Worm (Caenorhabditis elegans) whole organism, L2 larva: ENCODE measurements around the gene T22D1.8.

Experiments used
- C34F6.9 ChIP-seq: fragments of 150-350 bp; optimal IDR thresholded peaks from 2 replicates; lab custom pipeline; 2014; ENCODE audit warnings: missing biosample characterization, missing genetic modification characterization
- F13H6.1 ChIP-seq: sonication (generic microtip); optimal IDR thresholded peaks from 2 replicates; lab custom pipeline; 2016; ENCODE audit warnings: missing genetic modification characterization, missing compliant biosample characterization
- R02D3.7 ChIP-seq: fragments of 150-350 bp; optimal IDR thresholded peaks from 2 replicates; lab custom pipeline; 2014; ENCODE audit warnings: missing biosample characterization, missing genetic modification characterization
- Y55F3AM.14 ChIP-seq: fragments of 200-800 bp; sonication (Bioruptor generic); optimal IDR thresholded peaks from 2 replicates; lab custom pipeline; 2018; ENCODE audit warnings: mild to moderate bottlenecking, missing genetic modification characterization, missing compliant biosample characterization
- ZK546.5 ChIP-seq: sonication (generic microtip); optimal IDR thresholded peaks from 2 replicates; lab custom pipeline; 2017; ENCODE audit warnings: missing biosample characterization, missing genetic modification characterization
- alr-1 ChIP-seq: fragments of 150-350 bp; optimal IDR thresholded peaks from 2 replicates; lab custom pipeline; 2014; ENCODE audit warnings: missing biosample characterization, missing genetic modification characterization
- ama-1 ChIP-seq: fragments of 150-350 bp; optimal IDR thresholded peaks from 2 replicates; lab custom pipeline; 2018; ENCODE audit warnings: inconsistent platforms
- blmp-1 ChIP-seq: sonication (generic microtip); optimal IDR thresholded peaks from 2 replicates; lab custom pipeline; 2017; ENCODE audit warnings: missing genetic modification characterization, mild to moderate bottlenecking, missing compliant biosample characterization, antibody characterized with exemption, moderate library complexity; ENCODE audit not compliant: insufficient read depth
- ceh-16 ChIP-seq: fragments of 150-350 bp; optimal IDR thresholded peaks from 2 replicates; lab custom pipeline; 2014; ENCODE audit warnings: missing biosample characterization, missing genetic modification characterization
- ceh-82 ChIP-seq: fragments of 150-350 bp; optimal IDR thresholded peaks from 2 replicates; lab custom pipeline; 2014; ENCODE audit warnings: missing biosample characterization, missing genetic modification characterization
- crh-2 ChIP-seq: sonication (generic microtip); optimal IDR thresholded peaks from 2 replicates; lab custom pipeline; 2017; ENCODE audit warnings: missing biosample characterization, missing genetic modification characterization
- dmd-4 ChIP-seq: sonication (generic microtip); optimal IDR thresholded peaks from 2 replicates; lab custom pipeline; 2017; ENCODE audit warnings: missing biosample characterization, missing genetic modification characterization
- egl-27 ChIP-seq: sonication (generic microtip); optimal IDR thresholded peaks from 3 replicates; lab custom pipeline; 2017; ENCODE audit warnings: missing biosample characterization, missing genetic modification reagents, missing genetic modification characterization
- elt-1 ChIP-seq: fragments of 150-350 bp; optimal IDR thresholded peaks from 2 replicates; lab custom pipeline; 2014; ENCODE audit warnings: missing biosample characterization, missing genetic modification characterization
- elt-3 ChIP-seq: sonication (generic microtip); optimal IDR thresholded peaks from 2 replicates; lab custom pipeline; 2017; ENCODE audit warnings: missing biosample characterization, missing genetic modification characterization
- fos-1 ChIP-seq: fragments of 150-350 bp; optimal IDR thresholded peaks from 2 replicates; lab custom pipeline; 2014; ENCODE audit warnings: missing biosample characterization, missing genetic modification characterization
- gmeb-1 ChIP-seq: fragments of 150-350 bp; optimal IDR thresholded peaks from 2 replicates; lab custom pipeline; 2014; ENCODE audit warnings: missing biosample characterization, missing genetic modification characterization
- lin-11 ChIP-seq: fragments of 150-350 bp; sonication (generic microtip); optimal IDR thresholded peaks from 2 replicates; lab custom pipeline; 2014; ENCODE audit warnings: missing biosample characterization, missing genetic modification characterization, inconsistent platforms, mixed read lengths
- lin-13 ChIP-seq: fragments of 150-350 bp; optimal IDR thresholded peaks from 2 replicates; lab custom pipeline; 2014; ENCODE audit warnings: missing biosample characterization, missing genetic modification reagents, missing genetic modification characterization
- lin-39 ChIP-seq: fragments of 150-350 bp; optimal IDR thresholded peaks from 2 replicates; lab custom pipeline; 2014; ENCODE audit warnings: missing biosample characterization, missing genetic modification reagents, missing genetic modification characterization
- lsy-2 ChIP-seq, 2 experiments: fragments of 150-350 bp in 1 of 2; sonication (generic microtip) in 1 of 2; optimal IDR thresholded peaks; 2 replicates each; lab custom pipeline; 2014 to 2017; ENCODE audit warnings: missing biosample characterization in 2 of 2, missing genetic modification characterization in 2 of 2
- mbf-1 ChIP-seq: sonication (generic microtip); optimal IDR thresholded peaks from 2 replicates; lab custom pipeline; 2017; ENCODE audit warnings: missing biosample characterization, missing genetic modification characterization
- mdl-1 ChIP-seq, 2 experiments: fragments of 150-350 bp in 1 of 2; sonication (generic microtip) in 1 of 2; optimal IDR thresholded peaks; 2 replicates each; lab custom pipeline; 2017; ENCODE audit warnings: missing biosample characterization in 2 of 2, missing genetic modification characterization in 2 of 2
- nhr-10 ChIP-seq: sonication (generic microtip); optimal IDR thresholded peaks from 2 replicates; lab custom pipeline; 2017; ENCODE audit warnings: missing biosample characterization, missing genetic modification characterization
- nhr-11 ChIP-seq: fragments of 150-350 bp; optimal IDR thresholded peaks from 2 replicates; lab custom pipeline; 2014; ENCODE audit warnings: missing biosample characterization, missing genetic modification characterization
- nhr-12 ChIP-seq: fragments of 150-350 bp; optimal IDR thresholded peaks from 2 replicates; lab custom pipeline; 2014; ENCODE audit warnings: missing biosample characterization, missing genetic modification characterization
- nhr-129 ChIP-seq: fragments of 150-350 bp; optimal IDR thresholded peaks from 2 replicates; lab custom pipeline; 2014; ENCODE audit warnings: missing biosample characterization, missing genetic modification characterization
- nhr-23 ChIP-seq: fragments of 150-350 bp; optimal IDR thresholded peaks from 2 replicates; lab custom pipeline; 2014; ENCODE audit warnings: missing biosample characterization, missing genetic modification reagents, missing genetic modification characterization
- nhr-77 ChIP-seq: fragments of 150-350 bp; optimal IDR thresholded peaks from 2 replicates; lab custom pipeline; 2014; ENCODE audit warnings: missing biosample characterization, missing genetic modification characterization
- peb-1 ChIP-seq: fragments of 150-350 bp; optimal IDR thresholded peaks from 2 replicates; lab custom pipeline; 2014; ENCODE audit warnings: missing biosample characterization, missing genetic modification characterization
- sem-4 ChIP-seq: fragments of 150-350 bp; optimal IDR thresholded peaks from 2 replicates; lab custom pipeline; 2014; ENCODE audit warnings: missing biosample characterization, missing genetic modification reagents, missing genetic modification characterization
- skn-1 ChIP-seq: sonication (generic microtip); optimal IDR thresholded peaks from 2 replicates; lab custom pipeline; 2017; ENCODE audit warnings: missing biosample characterization, missing genetic modification characterization
- snpc-4 ChIP-seq: fragments of 150-350 bp; optimal IDR thresholded peaks from 2 replicates; lab custom pipeline; 2014; ENCODE audit warnings: missing biosample characterization, missing genetic modification characterization
- unc-39 ChIP-seq: fragments of 150-350 bp; optimal IDR thresholded peaks from 2 replicates; lab custom pipeline; 2014; ENCODE audit warnings: missing biosample characterization, missing genetic modification characterization
- unc-55 ChIP-seq: fragments of 150-350 bp; sonication (generic microtip); optimal IDR thresholded peaks from 3 replicates; lab custom pipeline; 2014; ENCODE audit warnings: missing biosample characterization, missing genetic modification reagents, missing genetic modification characterization
- zag-1 ChIP-seq: fragments of 150-350 bp; optimal IDR thresholded peaks from 2 replicates; lab custom pipeline; 2014; ENCODE audit warnings: missing biosample characterization, missing genetic modification characterization
- ztf-11 ChIP-seq: sonication (generic microtip); optimal IDR thresholded peaks from 2 replicates; lab custom pipeline; 2017; ENCODE audit warnings: missing biosample characterization, missing genetic modification characterization

The T22D1.8 gene

DNA sequence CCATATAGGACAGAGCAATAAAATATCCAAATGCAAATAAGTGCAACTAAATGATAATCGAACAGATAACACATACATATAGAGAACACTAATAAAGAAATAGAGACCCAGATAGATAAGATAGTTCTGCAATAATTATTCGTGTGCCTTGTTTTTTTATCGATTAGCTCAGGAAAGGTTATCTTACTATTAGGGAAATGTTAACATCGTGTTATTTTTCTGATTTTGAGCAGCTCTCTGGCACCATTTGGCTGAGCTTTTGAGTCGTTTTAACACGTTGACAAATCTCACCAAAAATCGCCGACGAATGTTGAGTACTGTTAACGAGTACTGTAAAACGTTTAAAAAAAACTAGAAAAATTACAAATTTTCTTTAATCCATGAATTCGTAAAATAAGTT lies 22.3 kb upstream of the T22D1.8 start, which contains the start of gene cest-6:
Gene cest-6, minus strand, starts transcription at position 101 of the 400 bp plus-strand sequence.
- TF ChIP-seq nhr-10 (tag; lab: Kevin White, UChicago) (no peak), F13H6.1 (tag; lab: Kevin White, UChicago) (no peak), lin-39 (tag; lab: Kevin White, UChicago) (no peak), gmeb-1 (tag; lab: Kevin White, UChicago) (no peak), ama-1 (no peak), alr-1 (tag; lab: Kevin White, UChicago) (no peak), nhr-23 (tag; lab: Kevin White, UChicago) (no peak), mbf-1 (tag; lab: Kevin White, UChicago) (no peak), nhr-77 (tag; lab: Kevin White, UChicago) (no peak), zag-1 (no peak), unc-39 (tag; lab: Kevin White, UChicago) (no peak), Y55F3AM.14 (GFP tag; lab: Kevin White, UChicago) (no peak), crh-2 (tag; lab: Kevin White, UChicago) (no peak)

DNA sequence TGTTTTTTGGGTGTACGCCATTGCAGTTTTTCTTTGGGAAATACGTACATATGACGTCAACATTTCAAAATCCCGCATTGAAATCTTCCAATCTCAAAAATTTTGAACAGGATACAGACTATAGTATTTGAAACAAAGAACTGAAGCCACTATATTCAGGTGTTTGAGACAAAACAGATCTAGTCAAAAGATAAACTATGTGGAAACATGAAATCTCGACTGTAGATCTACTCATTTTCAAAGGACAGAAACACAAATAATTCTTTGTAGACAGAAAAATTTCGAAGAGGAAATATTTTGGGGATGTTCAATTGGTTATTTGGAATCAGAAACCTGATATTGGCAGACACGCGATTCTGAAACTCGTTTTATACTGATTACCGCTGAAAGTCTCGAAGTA lies 19.4 kb upstream of the T22D1.8 start:
- no peak for TF ChIP-seq blmp-1 (tag; lab: Kevin White, UChicago)
- no peak for TF ChIP-seq alr-1 (tag; lab: Kevin White, UChicago)
- no peak for TF ChIP-seq nhr-10 (tag; lab: Kevin White, UChicago)
- TF ChIP-seq nhr-11 (tag; lab: Kevin White, UChicago): no peak
- no peak for TF ChIP-seq ceh-82

DNA sequence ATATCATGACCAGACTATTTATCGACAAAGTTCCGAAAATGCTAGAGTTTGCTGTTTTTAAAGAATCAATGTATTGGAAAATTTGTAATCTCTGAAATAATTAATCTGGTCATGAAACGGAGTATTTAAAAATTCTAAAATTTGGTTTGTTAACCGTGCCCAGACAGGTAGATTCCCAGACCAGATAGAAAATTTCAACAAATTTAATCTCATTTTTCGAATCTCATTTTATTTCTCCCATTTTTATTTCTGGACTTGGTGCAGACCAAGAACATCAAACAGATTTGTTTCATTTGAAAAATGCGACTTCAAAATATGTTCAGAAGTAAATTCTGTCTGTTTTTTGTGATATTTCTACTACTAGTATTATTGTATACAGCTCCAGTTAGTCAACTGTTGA lies 16.9 kb upstream of the T22D1.8 start, which contains the start of gene T22D1.1:
Gene T22D1.1, plus strand, starts transcription at position 301 of the 400 bp plus-strand sequence.
- TF ChIP-seq C34F6.9 (tag; lab: Kevin White, UChicago): no peak
- TF ChIP-seq ama-1: no peak
- no peak for TF ChIP-seq lin-13 (GFP tag; lab: Kevin White, UChicago)
- no peak for TF ChIP-seq lsy-2 (tag; optimal IDR thresholded peaks at IDR 0.05; lab: Kevin White, UChicago)
- no peak for TF ChIP-seq nhr-11 (tag; lab: Kevin White, UChicago)
- no peak for TF ChIP-seq ceh-16 (tag; lab: Kevin White, UChicago)
- no peak for TF ChIP-seq blmp-1 (tag; lab: Kevin White, UChicago)
- TF ChIP-seq F13H6.1 (tag; lab: Kevin White, UChicago): no peak
- TF ChIP-seq snpc-4: no peak
- no peak for TF ChIP-seq alr-1 (tag; lab: Kevin White, UChicago)
- no peak for TF ChIP-seq gmeb-1 (tag; lab: Kevin White, UChicago)
- TF ChIP-seq elt-1: no peak
- TF ChIP-seq egl-27: no peak
- TF ChIP-seq ZK546.5 (tag; lab: Kevin White, UChicago): no peak
- TF ChIP-seq dmd-4 (tag; lab: Kevin White, UChicago): no peak
- no peak for TF ChIP-seq Y55F3AM.14 (GFP tag; lab: Kevin White, UChicago)
- TF ChIP-seq fos-1: no peak
- TF ChIP-seq R02D3.7: no peak

DNA sequence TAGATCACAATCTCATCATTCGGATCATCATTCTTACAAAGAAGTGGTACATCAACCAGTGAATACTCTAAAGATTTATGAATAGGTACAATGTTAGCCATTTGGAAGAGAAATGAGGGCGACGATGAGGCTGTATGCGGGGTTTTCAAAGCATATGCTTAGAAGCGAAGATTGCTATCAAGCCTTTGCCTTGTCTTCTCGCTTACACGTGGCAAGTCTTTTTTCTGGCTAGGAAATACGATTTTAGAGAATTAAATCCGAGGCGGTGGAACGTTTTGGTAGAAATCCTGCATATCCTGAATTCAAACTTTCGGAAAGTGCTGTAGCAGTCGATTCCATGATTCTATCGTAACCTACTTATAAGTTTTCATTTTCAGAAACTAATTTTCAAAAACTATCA lies 13.9 kb upstream of the T22D1.8 start, which contains the start of gene T22D1.18:
Gene T22D1.18, minus strand, starts transcription at position 101 of the 400 bp plus-strand sequence.
- TF ChIP-seq lin-39 (tag; lab: Kevin White, UChicago): no peak
- TF ChIP-seq ceh-16 (tag; lab: Kevin White, UChicago): no peak
- TF ChIP-seq unc-55 (GFP tag; lab: Kevin White, UChicago): no peak
- TF ChIP-seq crh-2 (tag; lab: Kevin White, UChicago): no peak
- no peak for TF ChIP-seq C34F6.9 (tag; lab: Kevin White, UChicago)
- TF ChIP-seq nhr-12 (tag; lab: Kevin White, UChicago): no peak
- no peak for TF ChIP-seq nhr-129 (tag; lab: Kevin White, UChicago)
- no peak for TF ChIP-seq skn-1 (tag; lab: Kevin White, UChicago)
- TF ChIP-seq peb-1 (tag; lab: Kevin White, UChicago): no peak
- TF ChIP-seq elt-3: no peak
- TF ChIP-seq sem-4 (tag; lab: Kevin White, UChicago): no peak
- no peak for TF ChIP-seq unc-39 (tag; lab: Kevin White, UChicago)
- TF ChIP-seq ztf-11 (tag; lab: Kevin White, UChicago): no peak
- no peak for TF ChIP-seq fos-1
- TF ChIP-seq mdl-1 (tag; optimal IDR thresholded peaks at IDR 0.05; lab: Kevin White, UChicago): no peak
- TF ChIP-seq lin-11 (tag; lab: Kevin White, UChicago): no peak
